Worm (Caenorhabditis elegans): Measurements from ENCODE around the gene R10E4.11.

R10E4.11 gene

ce11 chrIII:4281955-4282618, 18.8 kb downstream of the R10E4.11 start (continued):
- TF ChIP-seq Y95B8A.8 (GFP tag; IDR thresholded peaks at IDR 0.05) (peak; percentile 67; the same call in 1 of the 2 replicates), ekl-4 (GFP tag; IDR thresholded peaks at IDR 0.05) (peak; percentile 94), Y56A3A.18 (GFP tag; IDR thresholded peaks at IDR 0.05) (peak; percentile 92), lsy-27 (tag; optimal IDR thresholded peaks at IDR 0.05; ENCODE audit: borderline replicate concordance, insufficient read depth) (no peak), hrde-1 (tag; optimal IDR thresholded peaks at IDR 0.05; ENCODE audit: borderline replicate concordance) (no peak), F57C9.4 (tag; optimal IDR thresholded peaks at IDR 0.05) (no peak), ztf-6 (GFP tag; IDR thresholded peaks at IDR 0.05) (peak; percentile 69; the same call in 1 of the 2 replicates), B0336.3 (GFP tag; IDR thresholded peaks at IDR 0.05) (peak; percentile 99), madf-3 (GFP tag; IDR thresholded peaks at IDR 0.05) (peak; percentile 87), D2030.7 (GFP tag; IDR thresholded peaks at IDR 0.05) (no peak), unc-130 (GFP tag; optimal IDR thresholded peaks at IDR 0.05) (peak; percentile 4), rpc-1 (optimal IDR thresholded peaks at IDR 0.05) (no peak), rpc-1 (tag; optimal IDR thresholded peaks at IDR 0.05) (no peak), Y79H2A.3 (GFP tag; conservative IDR thresholded peaks at IDR 0.05) (no peak), egl-44 (GFP tag; IDR thresholded peaks at IDR 0.05) (peak; percentile 98), snpc-4 (GFP tag; optimal IDR thresholded peaks at IDR 0.05) (peak; percentile 2), snpc-4 (tag; optimal IDR thresholded peaks at IDR 0.05) (peak in 3 of 4 experiments; percentile 76 to 88 (median 86)), ceh-27 (GFP tag; optimal IDR thresholded peaks at IDR 0.05) (peak; percentile 94), nhr-120 (GFP tag; IDR thresholded peaks at IDR 0.05) (no peak), ccch-3 (GFP tag; optimal IDR thresholded peaks at IDR 0.05) (no peak), nhr-179 (tag; optimal IDR thresholded peaks at IDR 0.05) (no peak), tlf-1 (GFP tag; optimal IDR thresholded peaks at IDR 0.05) (peak; percentile 95), die-1 (tag; optimal IDR thresholded peaks at IDR 0.05) (peak; percentile 93), sea-2 (GFP tag; IDR thresholded peaks at IDR 0.05) (peak; percentile 86; the same call in 1 of the 2 replicates), ceh-40 (GFP tag; IDR thresholded peaks at IDR 0.05) (no peak), hlh-26 (GFP tag; conservative IDR thresholded peaks at IDR 0.05) (no peak), ZK185.1 (tag; optimal IDR thresholded peaks at IDR 0.05; ENCODE audit: poor library complexity, severe bottlenecking) (peak; percentile 24)

ce11 chrIII:4280215-4281173, 20.3 kb downstream of the R10E4.11 start, which contains the start of gene sup-26:
TSS of gene sup-26 (minus strand) at chrIII:4280224.
- TF ChIP-seq hmg-1.2 (GFP tag; IDR thresholded peaks at IDR 0.05) (0 out of 2 replicates have a peak, but pooled peaks have one; percentile 39), zfh-2 (GFP tag; conservative IDR thresholded peaks at IDR 0.05) (peak; percentile 93), mcd-1 (GFP tag; IDR thresholded peaks at IDR 0.05) (peak; percentile 29; the same call in 1 of the 2 replicates), Y67H2A.10 (GFP tag; conservative IDR thresholded peaks at IDR 0.05) (no peak), cebp-1 (GFP tag; IDR thresholded peaks at IDR 0.05) (no peak), cebp-1 (tag; optimal IDR thresholded peaks at IDR 0.05) (peak; percentile 41), egrh-3 (GFP tag; IDR thresholded peaks at IDR 0.05) (peak; percentile 66; the same call in 1 of the 2 replicates), mes-4 (tag; optimal IDR thresholded peaks at IDR 0.05) (no peak), K12H6.12 (tag; optimal IDR thresholded peaks at IDR 0.05) (peak; percentile 3), madf-6 (GFP tag; IDR thresholded peaks at IDR 0.05) (0 out of 2 replicates have a peak, but pooled peaks have one; percentile 6), snpc-3.4 (tag; optimal IDR thresholded peaks at IDR 0.05) (no peak), T07F8.4 (tag; optimal IDR thresholded peaks at IDR 0.05) (no peak), aptf-2 (GFP tag; conservative IDR thresholded peaks at IDR 0.05) (peak; percentile 56; the same call in 1 of the 2 replicates), zim-3 (tag; optimal IDR thresholded peaks at IDR 0.05) (no peak)

Data from whole organism, young adult.